Worm (Caenorhabditis elegans) whole organism, L1 larva: ENCODE results near the gene Y58A7A.3.

Experiments used
- ama-1 ChIP-seq: fragments of 150-350 bp; optimal IDR thresholded peaks from 2 replicates; lab custom pipeline; 2014
- egl-27 ChIP-seq, 2 experiments: fragments of 150-350 bp in 1 of 2; sonication (generic microtip); optimal IDR thresholded peaks; 3 replicates each; lab custom pipeline; 2017 to 2018; ENCODE audit warnings: missing biosample characterization in 2 of 2, missing genetic modification characterization in 2 of 2, missing genetic modification reagents in 2 of 2
- elt-3 ChIP-seq, 6 experiments: fragments of 150-350 bp in 1 of 6; sonication (generic microtip); optimal IDR thresholded peaks; 2 replicates each; lab custom pipeline; 2017 to 2018; ENCODE audit warnings: missing biosample characterization in 6 of 6, missing genetic modification characterization in 6 of 6, inconsistent platforms in 1 of 6
- fos-1 ChIP-seq: fragments of 150-350 bp; optimal IDR thresholded peaks from 2 replicates; lab custom pipeline; 2014; ENCODE audit warnings: missing biosample characterization, missing genetic modification characterization
- jun-1 ChIP-seq: fragments of 150-350 bp; optimal IDR thresholded peaks from 2 replicates; lab custom pipeline; 2014; ENCODE audit warnings: missing biosample characterization, missing genetic modification reagents, missing genetic modification characterization
- lin-13 ChIP-seq: fragments of 150-350 bp; optimal IDR thresholded peaks from 2 replicates; lab custom pipeline; 2014; ENCODE audit warnings: missing biosample characterization, missing genetic modification reagents, missing genetic modification characterization
- lin-35 ChIP-seq, 2 experiments: fragments of 150-350 bp; optimal IDR thresholded peaks; 2 replicates each; lab custom pipeline; 2014; ENCODE audit warnings: missing biosample characterization in 2 of 2, missing genetic modification characterization in 2 of 2, missing genetic modification reagents in 2 of 2
- mdl-1 ChIP-seq, 2 experiments: fragments of 150-350 bp; optimal IDR thresholded peaks; 2 replicates each; lab custom pipeline; 2014 to 2017; ENCODE audit warnings: missing biosample characterization in 2 of 2, missing genetic modification characterization in 2 of 2, inconsistent platforms in 1 of 2
- nhr-11 ChIP-seq: fragments of 150-350 bp; optimal IDR thresholded peaks from 2 replicates; lab custom pipeline; 2014; ENCODE audit warnings: missing biosample characterization, missing genetic modification characterization
- nhr-237 ChIP-seq: fragments of 150-350 bp; optimal IDR thresholded peaks from 2 replicates; lab custom pipeline; 2014; ENCODE audit warnings: missing biosample characterization, missing genetic modification characterization
- snpc-4 ChIP-seq: fragments of 150-350 bp; optimal IDR thresholded peaks from 2 replicates; lab custom pipeline; 2014; ENCODE audit warnings: missing biosample characterization, missing genetic modification characterization
- unc-86 ChIP-seq: sonication (generic microtip); optimal IDR thresholded peaks from 2 replicates; lab custom pipeline; 2016; ENCODE audit warnings: missing genetic modification characterization, missing compliant biosample characterization
- ztf-11 ChIP-seq, 2 experiments: sonication (generic microtip); optimal IDR thresholded peaks; 2 replicates each; lab custom pipeline; 2016 to 2017; ENCODE audit warnings: missing genetic modification characterization in 2 of 2, missing biosample characterization in 1 of 2, missing compliant biosample characterization in 1 of 2

DNA sequence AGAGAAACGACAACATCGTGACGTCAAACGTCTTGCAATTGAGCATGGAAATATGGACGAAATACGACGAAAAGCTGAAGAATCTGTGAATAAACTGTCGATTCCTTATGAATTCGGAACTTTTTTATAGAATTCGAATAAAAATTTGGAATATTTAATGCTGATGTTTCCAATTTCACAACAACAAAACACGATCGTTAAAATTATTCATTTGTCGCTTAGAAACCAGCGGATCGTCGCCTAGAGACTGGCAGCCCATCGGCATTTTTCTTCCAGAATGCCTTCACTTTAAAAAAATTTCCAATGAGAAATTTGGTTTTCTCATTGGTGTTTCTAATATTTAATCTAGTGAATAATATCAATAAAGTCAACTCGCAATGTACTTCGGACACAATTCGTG lies 27.4 kb downstream of the Y58A7A.3 start, which contains the start of gene cwp-4:
- TF ChIP-seq lin-13 (GFP tag; lab: Kevin White, UChicago) (no peak), nhr-237 (tag; lab: Kevin White, UChicago) (no peak), unc-86 (no peak), fos-1 (tag; lab: Kevin White, UChicago) (no peak), jun-1 (tag; lab: Kevin White, UChicago) (no peak), snpc-4 (no peak), lin-35 (GFP tag; optimal IDR thresholded peaks at IDR 0.05; lab: Kevin White, UChicago) (no peak), mdl-1 (tag; optimal IDR thresholded peaks at IDR 0.05; lab: Kevin White, UChicago) (no peak), ztf-11 (tag; optimal IDR thresholded peaks at IDR 0.05; lab: Kevin White, UChicago) (no peak), ama-1 (lab: Kevin White, UChicago) (no peak), egl-27 (tag; optimal IDR thresholded peaks at IDR 0.05; lab: Kevin White, UChicago) (no peak), nhr-11 (no peak), elt-3 (tag; optimal IDR thresholded peaks at IDR 0.05; lab: Kevin White, UChicago) (no peak)
